Fruit fly (Drosophila melanogaster): ENCODE results near the gene ssx.
A peak's percentile ranks its signal among the peaks of the same experiment; 100 is the strongest.

The ssx gene

DNA sequence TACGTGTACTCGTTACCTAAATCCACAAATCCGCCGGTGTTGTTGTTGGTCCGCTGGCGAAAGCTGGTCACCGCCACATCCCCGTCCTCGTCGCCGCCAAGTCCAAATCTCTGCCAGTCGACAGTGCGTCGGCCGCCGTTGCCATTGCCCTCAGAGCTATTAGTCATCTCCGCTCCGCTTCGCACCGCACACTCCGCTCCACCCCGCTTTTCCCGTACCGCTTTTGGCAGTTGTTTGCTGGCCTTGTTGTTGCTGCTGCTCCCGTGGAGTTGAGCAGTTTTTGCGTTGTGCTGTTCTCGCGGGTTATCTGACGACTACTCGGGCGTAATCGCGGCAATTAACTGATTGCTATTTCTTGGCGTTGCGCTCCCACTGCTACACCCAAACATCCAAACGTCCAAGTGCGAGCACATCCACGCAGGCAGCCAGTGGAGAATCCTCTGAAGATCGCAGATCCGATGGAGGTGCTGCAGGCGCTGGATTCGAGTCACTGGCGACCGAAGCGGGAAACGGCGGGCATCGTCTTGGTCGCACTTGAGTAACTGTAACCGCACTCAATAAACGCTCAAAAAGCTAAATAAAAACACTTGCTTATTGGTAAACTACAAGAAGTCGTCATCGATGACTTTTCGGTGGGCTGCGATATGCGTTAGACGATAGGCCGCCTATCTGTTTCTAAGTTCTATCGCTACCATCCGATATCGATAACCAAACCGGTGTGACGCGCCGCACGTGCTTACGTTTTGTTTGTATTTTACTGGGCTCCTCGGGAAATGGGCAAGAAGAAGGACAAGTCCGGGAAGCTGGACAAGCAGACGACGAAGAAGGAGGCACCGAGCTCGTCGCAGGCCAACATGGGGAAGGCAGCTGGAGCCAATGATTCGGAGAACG is 16.8 kb upstream of the ssx start, which contains the start of the genes CG12773 and CG11417 (continued):
- TF ChIP-seq D19A (tag; optimal IDR thresholded peaks at IDR 0.05) (no peak), CG18599 (GFP tag; optimal IDR thresholded peaks at IDR 0.05) (no peak), Eip74EF (GFP tag; optimal IDR thresholded peaks at IDR 0.05) (no peak), Pdp1 (GFP tag; optimal IDR thresholded peaks at IDR 0.05) (no peak), rib (GFP tag; IDR thresholded peaks at IDR 0.05) (no peak), slbo (GFP tag; IDR thresholded peaks at IDR 0.05) (no peak), lov (optimal IDR thresholded peaks at IDR 0.05) (no peak), lov (GFP tag; IDR thresholded peaks at IDR 0.05) (no peak), CG10209 (GFP tag; optimal IDR thresholded peaks at IDR 0.05) (no peak), Dll (GFP tag; IDR thresholded peaks at IDR 0.05; ENCODE audit: partially characterized antibody) (peak; percentile 77), h (optimal IDR thresholded peaks at IDR 0.05) (no peak), nerfin-2 (GFP tag; IDR thresholded peaks at IDR 0.05; ENCODE audit: partially characterized antibody) (peak; percentile 92), CG17186 (GFP tag; optimal IDR thresholded peaks at IDR 0.05) (peak; percentile 10), fu2 (GFP tag; optimal IDR thresholded peaks at IDR 0.05) (no peak), Ets97D (GFP tag; optimal IDR thresholded peaks at IDR 0.05) (no peak), CG7745 (tag; optimal IDR thresholded peaks at IDR 0.05) (no peak), CG1602 (GFP tag; optimal IDR thresholded peaks at IDR 0.05) (no peak), CG8765 (GFP tag; IDR thresholded peaks at IDR 0.05) (no peak), Blimp-1 (GFP tag; optimal IDR thresholded peaks at IDR 0.05) (no peak), pb (GFP tag; optimal IDR thresholded peaks at IDR 0.05) (no peak), Dip3 (GFP tag; optimal IDR thresholded peaks at IDR 0.05) (no peak), NFAT (GFP tag; IDR thresholded peaks at IDR 0.05) (no peak), Usf (GFP tag; optimal IDR thresholded peaks at IDR 0.05) (no peak), scrt (GFP tag; optimal IDR thresholded peaks at IDR 0.05) (no peak), CG8924 (tag; optimal IDR thresholded peaks at IDR 0.05) (no peak), gcm (GFP tag; optimal IDR thresholded peaks at IDR 0.05) (no peak), Aef1 (GFP tag; IDR thresholded peaks at IDR 0.05) (no peak), CG3847 (GFP tag; IDR thresholded peaks at IDR 0.05) (no peak), otp (GFP tag; IDR thresholded peaks at IDR 0.05) (no peak), CG8290 (GFP tag; optimal IDR thresholded peaks at IDR 0.05) (no peak), CG8290 (tag; optimal IDR thresholded peaks at IDR 0.05) (no peak), CG16813 (GFP tag; IDR thresholded peaks at IDR 0.05; ENCODE audit: partially characterized antibody) (peak; percentile 78; the same call in 2 of the 3 replicates), mld (GFP tag; IDR thresholded peaks at IDR 0.05; ENCODE audit: partially characterized antibody) (peak; percentile 91), bab2 (GFP tag; optimal IDR thresholded peaks at IDR 0.05) (no peak), CG12219 (GFP tag; optimal IDR thresholded peaks at IDR 0.05) (no peak), amos (GFP tag; IDR thresholded peaks at IDR 0.05; ENCODE audit: partially characterized antibody) (peak; percentile 83), CG3407 (GFP tag; optimal IDR thresholded peaks at IDR 0.05) (no peak), CG32772 (GFP tag; IDR thresholded peaks at IDR 0.05) (no peak), CG7963 (GFP tag; IDR thresholded peaks at IDR 0.05; ENCODE audit: partially characterized antibody) (peak; percentile 90), CG33557 (GFP tag; optimal IDR thresholded peaks at IDR 0.05) (no peak), B-H1 (GFP tag; IDR thresholded peaks at IDR 0.05) (no peak), stwl (tag; optimal IDR thresholded peaks at IDR 0.05) (peak; percentile 46), Fer3 (tag; optimal IDR thresholded peaks at IDR 0.05) (no peak), sd (tag; optimal IDR thresholded peaks at IDR 0.05) (no peak), Meics (GFP tag; optimal IDR thresholded peaks at IDR 0.05) (no peak), chinmo (GFP tag; IDR thresholded peaks at IDR 0.05; ENCODE audit: partially characterized antibody) (peak; percentile 94; the same call in 3 of the 4 replicates), CG10654 (GFP tag; optimal IDR thresholded peaks at IDR 0.05) (no peak), CG7372 (GFP tag; IDR thresholded peaks at IDR 0.05) (no peak), CG16815 (GFP tag; optimal IDR thresholded peaks at IDR 0.05) (no peak)

Measured in whole organism, embryonic.